Fruit fly (Drosophila melanogaster) whole organism, prepupa: ENCODE measurements around the gene CG42238.

Source experiments
- Blimp-1 ChIP-seq: fragments of 200-800 bp; sonication (Bioruptor generic); optimal IDR thresholded peaks from 3 replicates; lab custom pipeline; 2017; ENCODE audit warnings: missing biosample characterization, missing genetic modification characterization, mild to moderate bottlenecking, moderate library complexity, missing genetic modification reagents
- CG10631 ChIP-seq: fragments of 200-800 bp; sonication (Bioruptor generic); optimal IDR thresholded peaks from 2 replicates; lab custom pipeline; 2016; ENCODE audit warnings: missing biosample characterization, missing genetic modification characterization
- CG11294 ChIP-seq: fragments of 200-800 bp; sonication (Bioruptor generic); IDR thresholded peaks from 2 replicates; pipeline ENCODE4 v1.3.6; 2022; ENCODE audit warnings: missing biosample characterization, missing genetic modification characterization
- CG11762 ChIP-seq: fragments of 200-800 bp; sonication (Bioruptor generic); optimal IDR thresholded peaks from 3 replicates; lab custom pipeline; 2016; ENCODE audit warnings: missing biosample characterization, missing genetic modification characterization; ENCODE audit not compliant: insufficient read depth
- CG15336 ChIP-seq: fragments of 200-800 bp; sonication (Bioruptor generic); IDR thresholded peaks from 2 replicates; pipeline ENCODE4 v1.3.6; 2022; ENCODE audit warnings: missing biosample characterization, missing genetic modification characterization
- CG1621 ChIP-seq: fragments of 200-800 bp; sonication (Bioruptor generic); optimal IDR thresholded peaks from 3 replicates; lab custom pipeline; 2018; ENCODE audit warnings: missing biosample characterization, mild to moderate bottlenecking, missing genetic modification characterization
- CG16779 ChIP-seq: fragments of 200-800 bp; sonication (Bioruptor generic); optimal IDR thresholded peaks from 3 replicates; lab custom pipeline; 2017; ENCODE audit warnings: missing biosample characterization, mild to moderate bottlenecking, missing genetic modification characterization
- CG3032 ChIP-seq: fragments of 200-800 bp; optimal IDR thresholded peaks from 2 replicates; lab custom pipeline; 2019; ENCODE audit warnings: missing biosample characterization, mild to moderate bottlenecking, missing genetic modification characterization, moderate library complexity
- CG31627 ChIP-seq: fragments of 200-800 bp; sonication (Bioruptor generic); optimal IDR thresholded peaks from 3 replicates; lab custom pipeline; 2016; ENCODE audit warnings: missing biosample characterization, missing genetic modification characterization
- CG32006 ChIP-seq: fragments of 200-800 bp; sonication (Bioruptor generic); optimal IDR thresholded peaks from 3 replicates; lab custom pipeline; 2017; ENCODE audit warnings: missing biosample characterization, mild to moderate bottlenecking, missing genetic modification characterization
- CG34406 ChIP-seq: fragments of 200-800 bp; sonication (Bioruptor generic); optimal IDR thresholded peaks from 3 replicates; lab custom pipeline; 2016; ENCODE audit warnings: missing biosample characterization, missing genetic modification characterization
- CG6163 ChIP-seq: fragments of 200-800 bp; sonication (Bioruptor generic); IDR thresholded peaks from 3 replicates; pipeline ENCODE4 v1.3.6; 2022; ENCODE audit warnings: missing biosample characterization, missing genetic modification characterization
- CG6276 ChIP-seq: fragments of 200-800 bp; sonication (Bioruptor generic); optimal IDR thresholded peaks from 2 replicates; lab custom pipeline; 2017; ENCODE audit warnings: missing biosample characterization, mild to moderate bottlenecking, missing genetic modification characterization
- CG6792 ChIP-seq: fragments of 200-800 bp; sonication (Bioruptor generic); optimal IDR thresholded peaks from 3 replicates; lab custom pipeline; 2016; ENCODE audit warnings: missing biosample characterization, missing genetic modification characterization
- CG6808 ChIP-seq: fragments of 200-800 bp; sonication (Bioruptor generic); optimal IDR thresholded peaks from 3 replicates; lab custom pipeline; 2017; ENCODE audit warnings: missing biosample characterization, missing genetic modification characterization, mild to moderate bottlenecking, moderate library complexity, missing genetic modification reagents
- CG8119 ChIP-seq: fragments of 200-800 bp; sonication (Bioruptor generic); IDR thresholded peaks from 3 replicates; pipeline ENCODE4 v1.3.6; 2022; ENCODE audit warnings: missing biosample characterization, missing genetic modification characterization
- CG8319 ChIP-seq: fragments of 200-800 bp; sonication (Bioruptor generic); optimal IDR thresholded peaks from 3 replicates; lab custom pipeline; 2016; ENCODE audit warnings: missing biosample characterization, missing genetic modification characterization
- CG8632 ChIP-seq: fragments of 200-800 bp; sonication (Bioruptor generic); optimal IDR thresholded peaks from 3 replicates; lab custom pipeline; 2016; ENCODE audit warnings: missing biosample characterization, missing genetic modification characterization
- CG9139 ChIP-seq: fragments of 200-800 bp; sonication (Bioruptor generic); optimal IDR thresholded peaks from 3 replicates; lab custom pipeline; 2017; ENCODE audit warnings: missing biosample characterization, mild to moderate bottlenecking, missing genetic modification characterization
- Eip75B ChIP-seq: fragments of 200-800 bp; sonication (Bioruptor generic); optimal IDR thresholded peaks from 3 replicates; lab custom pipeline; 2016; ENCODE audit warnings: missing biosample characterization, missing genetic modification characterization
- Eip78C ChIP-seq: fragments of 200-800 bp; sonication (Bioruptor generic); peaks from one replicate; lab custom pipeline; 2016; ENCODE audit warnings: missing biosample characterization, missing genetic modification characterization
- Eip93F ChIP-seq: fragments of 200-800 bp; sonication (Bioruptor generic); optimal IDR thresholded peaks from 2 replicates; lab custom pipeline; 2016; ENCODE audit warnings: missing biosample characterization, mild to moderate bottlenecking, missing genetic modification characterization
- Ets21C ChIP-seq: fragments of 200-800 bp; sonication (Bioruptor generic); optimal IDR thresholded peaks from 3 replicates; lab custom pipeline; 2016; ENCODE audit warnings: missing biosample characterization, missing genetic modification characterization
- Gug ChIP-seq: fragments of 200-800 bp; sonication (Bioruptor generic); IDR thresholded peaks from 2 replicates; pipeline ENCODE4 v1.3.6; 2022; ENCODE audit warnings: missing biosample characterization, missing genetic modification characterization
- Hr38 ChIP-seq: sonication (Bioruptor generic); optimal IDR thresholded peaks from 2 replicates; lab custom pipeline; 2016; ENCODE audit warnings: missing biosample characterization, missing genetic modification characterization
- Hr39 ChIP-seq: fragments of 200-800 bp; sonication (Bioruptor generic); optimal IDR thresholded peaks from 2 replicates; lab custom pipeline; 2016; ENCODE audit warnings: missing biosample characterization, missing genetic modification characterization
- Hr4 ChIP-seq: fragments of 200-800 bp; sonication (Bioruptor generic); optimal IDR thresholded peaks from 3 replicates; lab custom pipeline; 2016; ENCODE audit warnings: missing biosample characterization, missing genetic modification characterization
- Met ChIP-seq: fragments of 200-800 bp; sonication (Bioruptor generic); optimal IDR thresholded peaks from 3 replicates; lab custom pipeline; 2016; ENCODE audit warnings: missing biosample characterization, missing genetic modification characterization
- OdsH ChIP-seq: fragments of 200-800 bp; sonication (Bioruptor generic); optimal IDR thresholded peaks from 3 replicates; lab custom pipeline; 2016; ENCODE audit warnings: missing biosample characterization, missing genetic modification characterization
- Smox ChIP-seq: fragments of 200-800 bp; sonication (Bioruptor generic); optimal IDR thresholded peaks from 3 replicates; lab custom pipeline; 2016; ENCODE audit warnings: missing biosample characterization, missing genetic modification characterization
- Sox102F ChIP-seq: fragments of 200-800 bp; sonication (Bioruptor generic); optimal IDR thresholded peaks from 2 replicates; lab custom pipeline; 2016; ENCODE audit warnings: missing biosample characterization, mild to moderate bottlenecking, missing genetic modification characterization
- Sox14 ChIP-seq: fragments of 200-800 bp; sonication (Bioruptor generic); optimal IDR thresholded peaks from 3 replicates; lab custom pipeline; 2016; ENCODE audit warnings: missing biosample characterization, missing genetic modification characterization
- Sox15 ChIP-seq: fragments of 200-800 bp; sonication (Bioruptor generic); optimal IDR thresholded peaks from 3 replicates; lab custom pipeline; 2016; ENCODE audit warnings: missing biosample characterization, missing genetic modification characterization
- acj6 ChIP-seq: fragments of 200-800 bp; sonication (Bioruptor generic); optimal IDR thresholded peaks from 3 replicates; lab custom pipeline; 2016; ENCODE audit warnings: missing biosample characterization, missing genetic modification characterization
- cyc ChIP-seq: fragments of 200-800 bp; sonication (Bioruptor generic); optimal IDR thresholded peaks from 3 replicates; lab custom pipeline; 2016; ENCODE audit warnings: missing biosample characterization, missing genetic modification characterization
- dac ChIP-seq: fragments of 200-800 bp; sonication (Bioruptor generic); optimal IDR thresholded peaks from 2 replicates; lab custom pipeline; 2017; ENCODE audit warnings: missing biosample characterization, mild to moderate bottlenecking, missing genetic modification characterization
- eg ChIP-seq: fragments of 200-800 bp; sonication (Bioruptor generic); IDR thresholded peaks from 3 replicates; pipeline ENCODE4 v1.3.6; 2022; ENCODE audit warnings: missing biosample characterization, missing genetic modification characterization
- esn ChIP-seq: fragments of 200-800 bp; sonication (Bioruptor generic); optimal IDR thresholded peaks from 2 replicates; lab custom pipeline; 2016; ENCODE audit warnings: missing biosample characterization, mild to moderate bottlenecking, missing genetic modification characterization, moderate library complexity
- fd59A ChIP-seq: fragments of 200-800 bp; sonication (Bioruptor generic); optimal IDR thresholded peaks from 2 replicates; lab custom pipeline; 2017; ENCODE audit warnings: missing biosample characterization, mild to moderate bottlenecking, missing genetic modification characterization, missing genetic modification reagents
- fd85E ChIP-seq: fragments of 200-800 bp; sonication (Bioruptor generic); optimal IDR thresholded peaks from 3 replicates; lab custom pipeline; 2016; ENCODE audit warnings: missing biosample characterization, missing genetic modification characterization
- fkh ChIP-seq: fragments of 200-800 bp; sonication (Bioruptor generic); optimal IDR thresholded peaks from 3 replicates; lab custom pipeline; 2017; ENCODE audit warnings: missing biosample characterization, mild to moderate bottlenecking, missing genetic modification characterization, moderate library complexity
- lz ChIP-seq: fragments of 200-800 bp; sonication (Bioruptor generic); optimal IDR thresholded peaks from 3 replicates; lab custom pipeline; 2016; ENCODE audit warnings: missing biosample characterization, missing genetic modification characterization
- pdm3 ChIP-seq: fragments of 200-800 bp; sonication (Bioruptor generic); optimal IDR thresholded peaks from 3 replicates; lab custom pipeline; 2016; ENCODE audit warnings: missing biosample characterization, missing genetic modification characterization
- salr ChIP-seq, 2 experiments: fragments of 200-800 bp; sonication (Bioruptor generic); optimal IDR thresholded peaks; 3 replicates each; lab custom pipeline; 2016 to 2018; ENCODE audit warnings: missing biosample characterization in 2 of 2, missing genetic modification characterization in 2 of 2, mild to moderate bottlenecking in 1 of 2
- spab ChIP-seq: fragments of 200-800 bp; sonication (Bioruptor generic); optimal IDR thresholded peaks from 2 replicates; lab custom pipeline; 2017; ENCODE audit warnings: missing biosample characterization, mild to moderate bottlenecking, missing genetic modification characterization, missing genetic modification reagents
- ss ChIP-seq, 2 experiments: fragments of 200-800 bp; sonication (Bioruptor generic); optimal IDR thresholded peaks; 2 replicates in 1 of 2; 3 replicates in 1 of 2; lab custom pipeline; 2017 to 2018; ENCODE audit warnings: mild to moderate bottlenecking in 2 of 2, missing biosample characterization in 2 of 2, missing genetic modification characterization in 2 of 2, moderate library complexity in 1 of 2
- svp ChIP-seq: fragments of 200-800 bp; sonication (Bioruptor generic); peaks from one replicate; lab custom pipeline; 2016; ENCODE audit warnings: missing biosample characterization, missing genetic modification characterization
- topi ChIP-seq: fragments of 200-800 bp; sonication (Bioruptor generic); optimal IDR thresholded peaks from 3 replicates; lab custom pipeline; 2016; ENCODE audit warnings: missing biosample characterization, missing genetic modification characterization

Gene CG42238

DNA sequence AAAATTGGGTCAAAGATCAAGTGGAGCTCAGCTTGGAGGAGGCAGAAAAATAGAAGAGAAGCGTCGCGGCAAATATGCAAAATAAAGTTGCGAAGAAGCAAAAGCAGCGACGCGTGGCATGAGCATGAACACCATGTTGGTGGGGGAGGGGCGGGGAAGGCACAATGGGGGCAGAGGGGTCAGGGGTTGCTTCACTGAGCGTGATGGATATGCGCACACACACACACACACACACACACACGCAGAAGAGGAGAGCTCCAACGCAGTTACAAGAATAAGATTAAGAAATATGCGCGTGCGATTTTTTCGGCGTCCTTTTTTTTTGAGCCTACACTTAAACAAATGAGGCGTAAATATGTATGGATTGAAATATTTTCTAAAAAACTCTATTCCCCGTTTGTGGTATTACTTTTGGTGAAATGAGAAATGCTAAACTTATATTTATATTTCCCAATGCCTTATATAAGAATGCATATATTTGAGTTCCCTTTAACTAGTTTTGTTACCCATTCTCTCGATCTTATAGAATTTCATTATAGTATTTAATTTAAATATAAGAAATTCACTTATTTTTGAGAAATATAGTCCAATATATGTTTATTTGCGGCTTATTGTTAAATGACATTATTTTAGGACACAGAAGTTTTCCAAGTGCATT is 109.6 kb downstream of the CG42238 start (continued):
- TF ChIP-seq Hr39 (GFP tag; lab: Kevin White, UChicago) (no peak), CG8632 (GFP tag; lab: Kevin White, UChicago) (peak; percentile 25), ss (GFP tag; optimal IDR thresholded peaks at IDR 0.05; lab: Kevin White, UChicago) (peak in 1 of 2 experiments; percentile 10), CG1621 (tag; lab: Kevin White, UChicago) (no peak), CG8319 (no peak), Eip93F (GFP tag; lab: Kevin White, UChicago) (no peak), Hr4 (GFP tag; lab: Kevin White, UChicago) (peak; percentile 12), Smox (GFP tag; lab: Kevin White, UChicago) (no peak), Hr38 (GFP tag; lab: Kevin White, UChicago) (no peak), CG6163 (GFP tag; lab: Robert Waterston, UW) (0 out of 3 replicates have a peak, but pooled peaks have one; percentile 6), Sox15 (GFP tag; lab: Kevin White, UChicago) (no peak), CG10631 (GFP tag; lab: Kevin White, UChicago) (peak; percentile 20), CG11762 (GFP tag; lab: Kevin White, UChicago) (no peak), CG8119 (no peak), CG6808 (GFP tag; lab: Kevin White, UChicago) (no peak), fkh (GFP tag; lab: Kevin White, UChicago) (no peak), lz (GFP tag; lab: Kevin White, UChicago) (no peak), cyc (GFP tag; lab: Kevin White, UChicago) (no peak), eg (GFP tag; lab: Robert Waterston, UW) (no peak), CG11294 (GFP tag; lab: Robert Waterston, UW) (no peak)

DNA sequence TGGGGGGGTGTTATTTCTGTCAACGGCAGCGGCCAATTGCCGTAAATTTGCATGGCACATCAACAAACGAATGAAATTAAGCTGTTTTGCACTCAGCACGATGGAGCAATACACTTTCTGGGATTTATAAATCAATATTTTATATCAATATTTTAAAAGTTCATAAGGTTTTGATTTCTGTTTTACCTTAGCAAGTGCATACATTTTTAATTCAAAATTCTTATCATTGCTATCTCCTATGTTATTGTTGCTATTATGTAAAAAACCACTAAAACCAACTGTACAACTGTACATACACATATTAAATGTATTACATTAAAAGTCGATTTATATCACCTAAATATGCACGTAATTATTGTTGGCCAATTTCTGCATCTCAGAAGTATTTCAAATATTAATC is 111.2 kb downstream of the CG42238 start:
- TF ChIP-seq Hr39 (GFP tag; lab: Kevin White, UChicago) (peak; percentile 40), Eip93F (GFP tag; lab: Kevin White, UChicago) (no peak), Eip78C (GFP tag; lab: Kevin White, UChicago) (peak; percentile 85), CG11294 (GFP tag; lab: Robert Waterston, UW) (no peak), Met (GFP tag; lab: Kevin White, UChicago) (peak; percentile 34), CG34406 (GFP tag; lab: Kevin White, UChicago) (peak; percentile 47), CG8632 (GFP tag; lab: Kevin White, UChicago) (no peak), CG11762 (GFP tag; lab: Kevin White, UChicago) (no peak), CG32006 (peak; percentile 53), esn (GFP tag; lab: Kevin White, UChicago) (peak; percentile 43), acj6 (peak; percentile 28), CG6276 (GFP tag; lab: Kevin White, UChicago) (no peak), dac (GFP tag; lab: Kevin White, UChicago) (no peak), pdm3 (peak; percentile 13), Hr4 (GFP tag; lab: Kevin White, UChicago) (no peak), CG3032 (no peak), Gug (GFP tag; lab: Robert Waterston, UW) (no peak), CG31627 (GFP tag; lab: Kevin White, UChicago) (peak; percentile 29), Blimp-1 (GFP tag; lab: Kevin White, UChicago) (no peak), CG9139 (GFP tag; lab: Kevin White, UChicago) (no peak), Sox14 (peak; percentile 36), fd59A (peak; percentile 61), fd85E (GFP tag; lab: Kevin White, UChicago) (no peak), CG6163 (GFP tag; lab: Robert Waterston, UW) (no peak), cyc (GFP tag; lab: Kevin White, UChicago) (peak; percentile 2), CG16779 (tag; lab: Kevin White, UChicago) (no peak), OdsH (peak; percentile 20), CG10631 (GFP tag; lab: Kevin White, UChicago) (peak; percentile 47), Ets21C (GFP tag; lab: Kevin White, UChicago) (peak; percentile 18), CG15336 (GFP tag; lab: Robert Waterston, UW) (no peak), lz (GFP tag; lab: Kevin White, UChicago) (peak; percentile 23), Sox102F (GFP tag; lab: Kevin White, UChicago) (no peak), topi (peak; percentile 49), Sox15 (GFP tag; lab: Kevin White, UChicago) (peak; percentile 28), Eip75B (GFP tag; lab: Kevin White, UChicago) (peak; percentile 21), CG6792 (GFP tag; lab: Kevin White, UChicago) (no peak), svp (peak; percentile 64), salr (GFP tag; optimal IDR thresholded peaks at IDR 0.05; lab: Kevin White, UChicago) (peak in 1 of 2 experiments; percentile 34), spab (GFP tag; lab: Kevin White, UChicago) (no peak)
